Worm (Caenorhabditis elegans) whole organism, L1 larva: ENCODE results near the gene mec-17.

Source experiments
- ces-1 ChIP-seq: fragments of 150-350 bp; optimal IDR thresholded peaks from 2 replicates; lab custom pipeline; 2014; ENCODE audit warnings: missing biosample characterization, missing genetic modification reagents, missing genetic modification characterization
- dpl-1 ChIP-seq, 3 experiments: fragments of 150-350 bp in 2 of 3; sonication (generic microtip) in 1 of 3; optimal IDR thresholded peaks; 2 replicates each; lab custom pipeline; 2014 to 2017; ENCODE audit warnings: missing biosample characterization in 3 of 3, missing genetic modification characterization in 3 of 3, missing genetic modification reagents in 3 of 3
- hlh-17 ChIP-seq: fragments of 200-800 bp; sonication (Bioruptor generic); optimal IDR thresholded peaks from 2 replicates; lab custom pipeline; 2018; ENCODE audit warnings: missing genetic modification characterization, mild to moderate bottlenecking, missing compliant biosample characterization, moderate library complexity, borderline replicate concordance
- nhr-11 ChIP-seq: fragments of 150-350 bp; optimal IDR thresholded peaks from 2 replicates; lab custom pipeline; 2014; ENCODE audit warnings: missing biosample characterization, missing genetic modification characterization
- nhr-47 ChIP-seq: sonication (generic microtip); optimal IDR thresholded peaks from 2 replicates; lab custom pipeline; 2016; ENCODE audit warnings: mild to moderate bottlenecking, missing genetic modification characterization, moderate library complexity, missing compliant biosample characterization
- skn-1 ChIP-seq: fragments of 150-350 bp; optimal IDR thresholded peaks from 2 replicates; lab custom pipeline; 2014; ENCODE audit warnings: missing biosample characterization, missing genetic modification characterization

- TF ChIP-seq nhr-11 (tag; lab: Kevin White, UChicago) (no peak), dpl-1 (GFP tag; optimal IDR thresholded peaks at IDR 0.05; lab: Kevin White, UChicago) (no peak), nhr-47 (tag; lab: Kevin White, UChicago) (no peak), hlh-17 (GFP tag; lab: Kevin White, UChicago) (no peak), ces-1 (no peak), skn-1 (tag; lab: Kevin White, UChicago) (no peak)
Observed at ce11 chrIV:7977452-7977940, 9.5 kb downstream of the mec-17 start, which contains the start of gene ora-1.
